Worm (Caenorhabditis elegans) whole organism, late embryonic: ENCODE results near the gene taf-8.
A peak's percentile ranks its signal among the peaks of the same experiment; 100 is the strongest.

Experiments used
- C38D4.7 ChIP-seq: fragments of 200-800 bp; sonication (Bioruptor generic); optimal IDR thresholded peaks from 2 replicates; lab custom pipeline; 2018; ENCODE audit warnings: mild to moderate bottlenecking, missing genetic modification characterization, moderate library complexity, missing compliant biosample characterization
- Y22D7AL.16 ChIP-seq: sonication (generic microtip); optimal IDR thresholded peaks from 2 replicates; lab custom pipeline; 2016; ENCODE audit warnings: missing genetic modification characterization, missing compliant biosample characterization
- ama-1 ChIP-seq: fragments of 150-350 bp; optimal IDR thresholded peaks from 2 replicates; lab custom pipeline; 2014
- ceh-14 ChIP-seq: sonication (generic microtip); optimal IDR thresholded peaks from 2 replicates; lab custom pipeline; 2016; ENCODE audit warnings: missing genotype, missing genetic modification characterization, missing compliant biosample characterization
- ceh-19 ChIP-seq: fragments of 200-800 bp; sonication (Bioruptor generic); optimal IDR thresholded peaks from 2 replicates; lab custom pipeline; 2018; ENCODE audit warnings: mild to moderate bottlenecking, missing genetic modification characterization, missing compliant biosample characterization
- ceh-2 ChIP-seq: sonication (generic microtip); optimal IDR thresholded peaks from 2 replicates; lab custom pipeline; 2016; ENCODE audit warnings: missing genotype, missing genetic modification characterization, missing compliant biosample characterization
- ceh-22 ChIP-seq: sonication (generic microtip); optimal IDR thresholded peaks from 2 replicates; lab custom pipeline; 2017; ENCODE audit warnings: missing biosample characterization, missing genetic modification characterization
- ceh-24 ChIP-seq: sonication (generic microtip); optimal IDR thresholded peaks from 2 replicates; lab custom pipeline; 2016; ENCODE audit warnings: mild to moderate bottlenecking, missing genetic modification characterization, missing compliant biosample characterization
- ceh-31 ChIP-seq: sonication (generic microtip); optimal IDR thresholded peaks from 2 replicates; lab custom pipeline; 2016; ENCODE audit warnings: missing genetic modification characterization, missing compliant biosample characterization
- ceh-34 ChIP-seq: sonication (generic microtip); optimal IDR thresholded peaks from 2 replicates; lab custom pipeline; 2016; ENCODE audit warnings: mild to moderate bottlenecking, missing genetic modification characterization, missing compliant biosample characterization
- ceh-45 ChIP-seq: fragments of 200-800 bp; sonication (Bioruptor generic); IDR thresholded peaks from 2 replicates; pipeline ENCODE4 v1.3.6; 2022; ENCODE audit warnings: missing genetic modification reagents, missing genetic modification characterization, missing compliant biosample characterization
- ceh-48 ChIP-seq: sonication (generic microtip); optimal IDR thresholded peaks from 2 replicates; lab custom pipeline; 2016; ENCODE audit warnings: missing genetic modification characterization, inconsistent platforms, missing compliant biosample characterization
- dmd-4 ChIP-seq: sonication (generic microtip); optimal IDR thresholded peaks from 2 replicates; lab custom pipeline; 2016; ENCODE audit warnings: borderline replicate concordance, missing genetic modification characterization, missing compliant biosample characterization
- elt-4 ChIP-seq: sonication (generic microtip); optimal IDR thresholded peaks from 2 replicates; lab custom pipeline; 2016; ENCODE audit warnings: missing genetic modification characterization, missing compliant biosample characterization
- ets-4 ChIP-seq: sonication (generic microtip); optimal IDR thresholded peaks from 2 replicates; lab custom pipeline; 2016; ENCODE audit warnings: missing genetic modification characterization, missing compliant biosample characterization
- eyg-1 ChIP-seq: sonication (generic microtip); optimal IDR thresholded peaks from 2 replicates; lab custom pipeline; 2016; ENCODE audit warnings: missing genotype, missing genetic modification characterization, missing compliant biosample characterization
- fax-1 ChIP-seq: sonication (generic microtip); optimal IDR thresholded peaks from 2 replicates; lab custom pipeline; 2016; ENCODE audit warnings: missing genotype, missing genetic modification characterization, missing compliant biosample characterization
- fkh-10 ChIP-seq: fragments of 150-350 bp; optimal IDR thresholded peaks from 2 replicates; lab custom pipeline; 2014; ENCODE audit warnings: missing biosample characterization, missing genetic modification reagents, missing genetic modification characterization
- fkh-6 ChIP-seq: sonication (generic microtip); optimal IDR thresholded peaks from 2 replicates; lab custom pipeline; 2016; ENCODE audit warnings: missing genetic modification characterization, missing compliant biosample characterization
- gmeb-2 ChIP-seq: sonication (generic microtip); optimal IDR thresholded peaks from 2 replicates; lab custom pipeline; 2016; ENCODE audit warnings: missing genetic modification characterization, inconsistent platforms, missing compliant biosample characterization
- hlh-13 ChIP-seq: fragments of 200-800 bp; sonication (Bioruptor generic); optimal IDR thresholded peaks from 2 replicates; lab custom pipeline; 2018; ENCODE audit warnings: mild to moderate bottlenecking, missing genetic modification characterization, missing compliant biosample characterization
- hlh-15 ChIP-seq: sonication (generic microtip); optimal IDR thresholded peaks from 2 replicates; lab custom pipeline; 2016; ENCODE audit warnings: missing genetic modification characterization, missing compliant biosample characterization
- hlh-30 ChIP-seq: sonication (generic microtip); optimal IDR thresholded peaks from 2 replicates; lab custom pipeline; 2017; ENCODE audit warnings: antibody characterized with exemption, missing genetic modification characterization, missing compliant biosample characterization; ENCODE audit not compliant: insufficient read depth
- hlh-8 ChIP-seq: sonication (generic microtip); optimal IDR thresholded peaks from 2 replicates; lab custom pipeline; 2016; ENCODE audit warnings: missing genotype, missing genetic modification characterization, missing compliant biosample characterization
- lim-6 ChIP-seq: sonication (generic microtip); optimal IDR thresholded peaks from 2 replicates; lab custom pipeline; 2016; ENCODE audit warnings: missing genetic modification characterization, missing compliant biosample characterization
- madf-2 ChIP-seq: sonication (generic microtip); optimal IDR thresholded peaks from 2 replicates; lab custom pipeline; 2017; ENCODE audit warnings: missing genetic modification characterization, missing compliant biosample characterization
- mec-3 ChIP-seq: sonication (generic microtip); optimal IDR thresholded peaks from 2 replicates; lab custom pipeline; 2016; ENCODE audit warnings: borderline replicate concordance, missing genetic modification characterization, missing compliant biosample characterization
- nfya-1 ChIP-seq: sonication (generic microtip); optimal IDR thresholded peaks from 2 replicates; lab custom pipeline; 2017; ENCODE audit warnings: missing genetic modification characterization, mild to moderate bottlenecking, missing compliant biosample characterization, antibody characterized with exemption, moderate library complexity
- nhr-11 ChIP-seq: fragments of 150-350 bp; optimal IDR thresholded peaks from 2 replicates; lab custom pipeline; 2014; ENCODE audit warnings: missing biosample characterization, missing genetic modification characterization
- nhr-232 ChIP-seq: sonication (generic microtip); optimal IDR thresholded peaks from 2 replicates; lab custom pipeline; 2016; ENCODE audit warnings: missing genetic modification characterization, missing compliant biosample characterization
- npax-4 ChIP-seq: sonication (generic microtip); optimal IDR thresholded peaks from 2 replicates; lab custom pipeline; 2016; ENCODE audit warnings: missing genetic modification characterization, missing compliant biosample characterization
- pha-2 ChIP-seq: sonication (generic microtip); optimal IDR thresholded peaks from 2 replicates; lab custom pipeline; 2017; ENCODE audit warnings: mild to moderate bottlenecking, missing genetic modification characterization, missing compliant biosample characterization
- pha-4 ChIP-seq: fragments of 150-350 bp; optimal IDR thresholded peaks from 2 replicates; lab custom pipeline; 2018; ENCODE audit warnings: missing biosample characterization, missing genetic modification reagents, missing genetic modification characterization
- sdc-2 ChIP-seq: sonication (generic microtip); optimal IDR thresholded peaks from 2 replicates; lab custom pipeline; 2016; ENCODE audit warnings: missing genotype, missing genetic modification characterization, missing compliant biosample characterization
- sox-2 ChIP-seq: fragments of 200-800 bp; sonication (Bioruptor generic); IDR thresholded peaks from 2 replicates; pipeline ENCODE4 v1.3.6; 2022; ENCODE audit warnings: missing genetic modification reagents, missing genetic modification characterization, missing compliant biosample characterization
- sox-4 ChIP-seq: sonication (generic microtip); optimal IDR thresholded peaks from 2 replicates; lab custom pipeline; 2017; ENCODE audit warnings: mild to moderate bottlenecking, missing genetic modification characterization, inconsistent platforms, missing compliant biosample characterization
- syd-9 ChIP-seq: sonication (generic microtip); optimal IDR thresholded peaks from 2 replicates; lab custom pipeline; 2016; ENCODE audit warnings: mild to moderate bottlenecking, missing genetic modification characterization, moderate library complexity, missing compliant biosample characterization
- ttx-3 ChIP-seq: sonication (generic microtip); optimal IDR thresholded peaks from 2 replicates; lab custom pipeline; 2016; ENCODE audit warnings: missing genetic modification reagents, missing genetic modification characterization, missing compliant biosample characterization
- unc-42 ChIP-seq: sonication (generic microtip); optimal IDR thresholded peaks from 2 replicates; lab custom pipeline; 2016; ENCODE audit warnings: missing genotype, missing genetic modification characterization, missing compliant biosample characterization
- unc-55 ChIP-seq: sonication (generic microtip); optimal IDR thresholded peaks from 2 replicates; lab custom pipeline; 2017; ENCODE audit warnings: missing biosample characterization, missing genetic modification reagents, missing genetic modification characterization
- unc-86 ChIP-seq: sonication (generic microtip); optimal IDR thresholded peaks from 2 replicates; lab custom pipeline; 2016; ENCODE audit warnings: missing genetic modification characterization, missing compliant biosample characterization
- ztf-16 ChIP-seq: sonication (generic microtip); optimal IDR thresholded peaks from 2 replicates; lab custom pipeline; 2017; ENCODE audit warnings: missing genetic modification characterization, missing compliant biosample characterization

Gene taf-8

DNA sequence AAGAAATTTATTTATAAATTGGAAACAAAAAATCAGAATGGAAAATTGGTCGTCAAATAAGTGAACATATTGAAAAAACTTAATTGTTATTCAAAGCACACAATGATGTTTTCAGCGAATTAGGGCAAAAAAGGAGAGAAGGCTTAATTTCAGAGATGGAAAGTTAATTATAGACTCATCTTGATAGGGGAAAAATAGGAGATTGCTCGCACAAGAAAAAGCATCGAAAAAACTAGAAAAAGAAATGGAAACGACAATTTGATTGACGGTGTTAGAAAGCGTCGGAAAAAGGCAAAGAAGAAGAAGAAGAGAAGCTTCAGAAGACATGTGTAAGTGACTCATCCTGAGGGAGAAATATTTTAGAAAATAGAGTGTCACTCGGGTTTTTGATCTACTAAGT, 26.8 kb downstream of the taf-8 start:
- no peak for TF ChIP-seq sdc-2
- TF ChIP-seq fkh-10: no peak
- peak; percentile 55 for TF ChIP-seq unc-42 (tag; lab: Kevin White, UChicago)

DNA sequence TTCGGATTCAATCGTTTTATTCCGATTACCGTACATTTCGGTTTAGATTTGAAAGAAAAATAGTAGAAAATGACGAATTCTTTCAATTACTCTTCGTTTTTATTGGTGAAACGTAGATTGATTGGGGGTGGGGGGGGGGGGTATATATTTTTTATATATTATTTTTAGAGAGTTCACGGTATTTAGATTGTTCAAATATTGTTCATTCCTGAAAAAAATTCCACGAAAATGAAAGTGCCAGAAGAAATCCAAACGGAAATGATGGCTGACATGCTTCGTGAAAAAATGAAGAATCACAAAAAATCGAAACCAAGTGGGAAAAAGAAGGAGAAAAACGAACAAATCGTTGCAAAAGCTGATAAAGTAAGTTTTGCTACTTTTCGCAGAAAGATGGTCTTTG, 31.2 kb downstream of the taf-8 start, which contains the start of the genes Y53C12A.8 and Y53C12A.7:
Y53C12A.8 (minus strand) TSS at position 101 of the 400 bp plus-strand sequence.
Y53C12A.7 (plus strand) TSS at position 181 of the 400 bp plus-strand sequence.
- TF ChIP-seq sox-4 (tag; lab: Kevin White, UChicago) (no peak), ttx-3 (tag; lab: Kevin White, UChicago) (no peak), fkh-6 (tag; lab: Kevin White, UChicago) (no peak)
- TF ChIP-seq, all 69 proteins: peak for 0

DNA sequence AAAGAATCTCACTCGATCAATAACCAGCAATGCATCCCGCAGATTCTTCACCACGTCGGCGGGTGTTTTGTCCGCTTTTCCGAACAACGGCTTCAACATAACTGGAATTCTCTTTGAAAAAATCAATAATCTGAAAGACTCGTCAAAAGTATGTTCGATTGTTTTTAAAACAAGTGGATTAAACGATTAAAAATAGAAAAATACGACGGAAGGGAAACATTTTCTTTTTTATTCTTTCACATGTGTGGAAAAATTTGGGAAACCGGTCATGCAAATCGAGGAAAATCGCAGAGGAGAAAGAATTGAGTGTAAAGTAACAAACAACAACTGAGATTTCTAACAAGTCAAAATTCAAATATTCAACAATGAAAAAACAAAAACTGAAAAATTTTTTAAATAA, 34.5 kb downstream of the taf-8 start, which contains the start of gene mop-25.2:
mop-25.2 (minus strand) TSS at position 101 of the 400 bp plus-strand sequence.
- TF ChIP-seq syd-9 (tag; lab: Kevin White, UChicago): no peak
- no peak for TF ChIP-seq ceh-14 (tag; lab: Kevin White, UChicago)
- no peak for TF ChIP-seq nhr-232
- TF ChIP-seq ceh-34 (tag; lab: Kevin White, UChicago): no peak
- TF ChIP-seq madf-2 (tag; lab: Kevin White, UChicago): no peak
- TF ChIP-seq pha-4 (tag; lab: Kevin White, UChicago): no peak
- no peak for TF ChIP-seq fkh-10
- no peak for TF ChIP-seq ama-1 (lab: Kevin White, UChicago)
- no peak for TF ChIP-seq ceh-48 (tag; lab: Kevin White, UChicago)
- TF ChIP-seq ceh-19: no peak
- no peak for TF ChIP-seq nhr-11 (tag; lab: Kevin White, UChicago)

DNA sequence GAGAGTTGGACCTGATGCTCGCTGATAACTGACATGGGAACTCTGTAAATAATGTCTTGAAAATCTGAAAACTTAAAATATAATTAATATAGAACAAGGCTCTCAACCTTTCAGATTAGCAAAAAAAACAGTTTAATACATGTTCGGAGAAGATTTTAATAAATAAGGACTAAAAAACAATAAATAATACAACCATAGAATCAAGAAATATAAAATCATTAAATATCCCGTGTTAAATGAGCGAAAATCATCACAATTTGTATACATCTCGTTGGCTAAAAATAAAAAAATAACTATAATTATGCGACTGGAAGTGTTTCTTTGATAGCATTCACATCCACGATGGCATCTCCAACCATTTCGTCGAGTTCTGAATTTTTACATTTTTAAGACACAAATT, 35.6 kb downstream of the taf-8 start, which contains the start of gene Y53C12A.10:
Y53C12A.10 (minus strand) TSS at position 101 of the 400 bp plus-strand sequence.
- TF ChIP-seq eyg-1 (tag; lab: Kevin White, UChicago) (no peak), ceh-45 (GFP tag; lab: Robert Waterston, UW) (no peak), fax-1 (tag; lab: Kevin White, UChicago) (no peak), ztf-16 (tag; lab: Kevin White, UChicago) (no peak), ceh-24 (no peak), ceh-31 (tag; lab: Kevin White, UChicago) (no peak), ttx-3 (tag; lab: Kevin White, UChicago) (no peak), fkh-6 (tag; lab: Kevin White, UChicago) (no peak), madf-2 (tag; lab: Kevin White, UChicago) (no peak), ceh-2 (no peak), unc-42 (tag; lab: Kevin White, UChicago) (no peak), ceh-22 (tag; lab: Kevin White, UChicago) (no peak), hlh-13 (GFP tag; lab: Kevin White, UChicago) (no peak), fkh-10 (no peak), sox-2 (GFP tag; lab: Robert Waterston, UW) (no peak), mec-3 (tag; lab: Kevin White, UChicago) (no peak), ceh-34 (tag; lab: Kevin White, UChicago) (no peak), gmeb-2 (tag; lab: Kevin White, UChicago) (no peak), nhr-232 (no peak)

DNA sequence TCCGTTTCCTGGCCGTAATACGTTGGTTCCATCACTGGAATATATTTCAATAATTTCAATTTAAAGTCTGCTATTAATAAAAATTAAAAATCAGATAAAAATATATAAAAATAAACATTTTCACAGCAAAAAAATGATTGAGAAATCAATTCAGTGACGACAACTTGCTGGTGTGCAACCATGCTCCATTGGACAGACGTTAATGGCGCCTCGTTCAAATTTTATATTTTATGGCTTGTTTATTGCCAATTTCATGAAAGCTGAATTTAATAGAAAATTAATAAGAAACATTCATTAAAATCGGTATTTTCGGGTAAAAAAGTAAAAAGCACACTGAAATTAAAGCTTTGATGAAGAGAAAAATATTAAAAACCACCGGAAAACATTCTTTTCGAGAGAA, 37.1 kb downstream of the taf-8 start, which contains the start of gene Y53C12A.3:
Y53C12A.3 (minus strand) TSS at position 34 of the 400 bp plus-strand sequence.
- TF ChIP-seq pha-2 (tag; lab: Kevin White, UChicago) (no peak), nfya-1 (peak; percentile 0)

DNA sequence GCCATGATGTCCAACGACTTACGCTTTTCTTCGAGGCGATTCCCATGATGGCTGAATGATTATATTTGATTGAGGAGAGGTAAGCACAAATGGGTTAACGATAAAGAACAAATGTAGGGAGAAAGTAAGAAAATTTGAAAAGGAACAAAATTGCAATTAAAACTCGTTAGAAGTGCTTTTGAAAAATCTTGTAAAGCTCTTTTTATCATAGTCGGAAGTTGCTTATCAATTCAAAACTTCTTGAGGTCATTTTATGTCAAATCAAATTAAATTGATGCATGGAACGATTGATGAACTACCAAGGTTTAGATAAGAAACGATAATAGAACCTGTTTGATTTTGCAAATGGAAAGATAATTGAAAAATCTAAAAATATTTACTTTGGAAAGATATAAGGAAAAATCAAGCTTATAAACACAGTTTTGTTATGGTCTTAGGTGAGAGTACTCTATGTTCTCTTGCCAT, 39.7 kb downstream of the taf-8 start, which contains the start of gene glt-5:
glt-5 (minus strand) TSS at position 51 of the 465 bp plus-strand sequence.
- no peak for TF ChIP-seq ceh-31 (tag; lab: Kevin White, UChicago)
- no peak for TF ChIP-seq nfya-1
- TF ChIP-seq hlh-30 (tag; lab: Kevin White, UChicago): no peak
- TF ChIP-seq ttx-3 (tag; lab: Kevin White, UChicago): no peak
- TF ChIP-seq Y22D7AL.16 (tag; lab: Kevin White, UChicago): no peak
- no peak for TF ChIP-seq lim-6 (tag; lab: Kevin White, UChicago)
- TF ChIP-seq npax-4: no peak
- TF ChIP-seq ceh-2: no peak
- TF ChIP-seq unc-55: no peak
- no peak for TF ChIP-seq hlh-15 (tag; lab: Kevin White, UChicago)
- TF ChIP-seq unc-86 (tag; lab: Kevin White, UChicago): no peak
- no peak for TF ChIP-seq C38D4.7 (GFP tag; lab: Kevin White, UChicago)
- TF ChIP-seq hlh-8 (tag; lab: Kevin White, UChicago): no peak
- no peak for TF ChIP-seq elt-4 (tag; lab: Kevin White, UChicago)
- TF ChIP-seq sox-4 (tag; lab: Kevin White, UChicago): no peak
- no peak for TF ChIP-seq hlh-13 (GFP tag; lab: Kevin White, UChicago)
- no peak for TF ChIP-seq madf-2 (tag; lab: Kevin White, UChicago)
- TF ChIP-seq ets-4 (tag; lab: Kevin White, UChicago): no peak
- TF ChIP-seq dmd-4: no peak
